Fruit fly (Drosophila melanogaster): ENCODE measurements around the gene CG31286.

The CG31286 gene

dm6 chr3R:6667245-6667644, 26.2 kb downstream of the CG31286 start (continued):
- peak; percentile 93 for TF ChIP-seq CG15696 (tag; optimal IDR thresholded peaks at IDR 0.05)
- TF ChIP-seq CG1647 (GFP tag; optimal IDR thresholded peaks at IDR 0.05): no peak
- TF ChIP-seq CG13424 (tag; optimal IDR thresholded peaks at IDR 0.05): peak; percentile 19
- TF ChIP-seq fd64A (GFP tag; optimal IDR thresholded peaks at IDR 0.05): peak; percentile 70
- TF ChIP-seq Neu2 (GFP tag; optimal IDR thresholded peaks at IDR 0.05; ENCODE audit: borderline replicate concordance): peak; percentile 90
- TF ChIP-seq CG10979 (tag; optimal IDR thresholded peaks at IDR 0.05): peak; percentile 40
- peak; percentile 77 for TF ChIP-seq Med (GFP tag)
- no peak for TF ChIP-seq D (optimal IDR thresholded peaks at IDR 0.05)
- peak; percentile 45 for TF ChIP-seq D (GFP tag; optimal IDR thresholded peaks at IDR 0.05)
- TF ChIP-seq CG8359 (GFP tag; optimal IDR thresholded peaks at IDR 0.05; ENCODE audit: borderline replicate concordance): peak; percentile 56
- no peak for TF ChIP-seq Trl (optimal IDR thresholded peaks at IDR 0.05)
- TF ChIP-seq Trl (GFP tag; optimal IDR thresholded peaks at IDR 0.05): peak; percentile 20
- peak; percentile 89 for TF ChIP-seq ac (GFP tag; optimal IDR thresholded peaks at IDR 0.05)
- no peak for TF ChIP-seq tap (tag; optimal IDR thresholded peaks at IDR 0.05)
- TF ChIP-seq ci (GFP tag; IDR thresholded peaks at IDR 0.05): peak; percentile 53; the same call in 1 of the 3 replicates
- TF ChIP-seq CG1602 (GFP tag; optimal IDR thresholded peaks at IDR 0.05): peak; percentile 33
- TF ChIP-seq br (optimal IDR thresholded peaks at IDR 0.05): no peak
- peak; percentile 48 for TF ChIP-seq CG3407 (GFP tag; optimal IDR thresholded peaks at IDR 0.05)
- peak; percentile 3 for TF ChIP-seq CG16863 (GFP tag; optimal IDR thresholded peaks at IDR 0.05)
- 0 out of 2 replicates have a peak, but pooled peaks have one; percentile 27 for TF ChIP-seq ranshi (GFP tag; IDR thresholded peaks at IDR 0.05)
- TF ChIP-seq Hr78 (GFP tag; optimal IDR thresholded peaks at IDR 0.05): no peak
- TF ChIP-seq CG4730 (GFP tag; IDR thresholded peaks at IDR 0.05): no peak
- peak; percentile 13 for TF ChIP-seq TFAM (GFP tag; optimal IDR thresholded peaks at IDR 0.05)
- peak; percentile 64 for TF ChIP-seq CG8924 (tag; optimal IDR thresholded peaks at IDR 0.05)
- TF ChIP-seq PHDP (tag; optimal IDR thresholded peaks at IDR 0.05): peak; percentile 38
- peak in 1 of 3 experiments; percentile 2 for TF ChIP-seq Stat92E (GFP tag; optimal IDR thresholded peaks at IDR 0.05)
- peak; percentile 74 for TF ChIP-seq odd (GFP tag; optimal IDR thresholded peaks at IDR 0.05)
- TF ChIP-seq jing (GFP tag; optimal IDR thresholded peaks at IDR 0.05): peak; percentile 42
- peak; percentile 1 for TF ChIP-seq phol (tag; optimal IDR thresholded peaks at IDR 0.05)
- peak; percentile 54 for TF ChIP-seq Vsx1 (GFP tag; optimal IDR thresholded peaks at IDR 0.05)
- no peak for TF ChIP-seq tgo (GFP tag; IDR thresholded peaks at IDR 0.05)
- peak; percentile 5 for TF ChIP-seq CG5245 (GFP tag; optimal IDR thresholded peaks at IDR 0.05)
- TF ChIP-seq CG10462 (GFP tag; optimal IDR thresholded peaks at IDR 0.05): peak; percentile 34
- no peak for TF ChIP-seq klu (GFP tag; IDR thresholded peaks at IDR 0.05)
- TF ChIP-seq kni (GFP tag; optimal IDR thresholded peaks at IDR 0.05): peak; percentile 7
- no peak for TF ChIP-seq fd3F (GFP tag; optimal IDR thresholded peaks at IDR 0.05)
- TF ChIP-seq her (GFP tag; optimal IDR thresholded peaks at IDR 0.05): peak; percentile 31
- no peak for TF ChIP-seq CG7357 (GFP tag; IDR thresholded peaks at IDR 0.05)
- TF ChIP-seq chif (GFP tag; optimal IDR thresholded peaks at IDR 0.05): peak; percentile 26 to 55
- peak; percentile 73 for TF ChIP-seq gsb-n (tag; optimal IDR thresholded peaks at IDR 0.05)
- TF ChIP-seq CG9727 (GFP tag; optimal IDR thresholded peaks at IDR 0.05): peak; percentile 84
- peak; percentile 11 for TF ChIP-seq CG4820 (GFP tag; optimal IDR thresholded peaks at IDR 0.05)
- TF ChIP-seq CG2712 (tag; optimal IDR thresholded peaks at IDR 0.05): peak; percentile 50
- peak; percentile 55 for TF ChIP-seq NC2β (GFP tag; optimal IDR thresholded peaks at IDR 0.05)
- TF ChIP-seq psq (GFP tag; optimal IDR thresholded peaks at IDR 0.05): no peak
- TF ChIP-seq CG6854 (GFP tag; optimal IDR thresholded peaks at IDR 0.05): no peak
- TF ChIP-seq CG2120 (GFP tag; optimal IDR thresholded peaks at IDR 0.05): no peak
- TF ChIP-seq CG1233 (GFP tag; optimal IDR thresholded peaks at IDR 0.05): peak; percentile 59
- peak; percentile 10 for TF ChIP-seq Sry-β (GFP tag; optimal IDR thresholded peaks at IDR 0.05)
- peak; percentile 75 for TF ChIP-seq CG1603 (tag; optimal IDR thresholded peaks at IDR 0.05)
- peak; percentile 69 for TF ChIP-seq Xrp1 (GFP tag; IDR thresholded peaks at IDR 0.05)

Measured in whole organism, embryonic.